Fruit fly (Drosophila melanogaster): ENCODE measurements around the gene CG14088.

Gene CG14088

dm6 chr3L:19263480-19264140 lies 6.8 kb downstream of the CG14088 start, which contains the start of the genes CG42374 and Mettl5:
Gene CG42374, plus strand, starts transcription at chr3L:19263766.
Gene Mettl5, plus strand, starts transcription at chr3L:19263766.
- TF ChIP-seq pan (optimal IDR thresholded peaks at IDR 0.05) (no peak), fru (GFP tag; optimal IDR thresholded peaks at IDR 0.05) (peak; percentile 24), OdsH (GFP tag; optimal IDR thresholded peaks at IDR 0.05) (peak; percentile 31), HLH106 (tag; optimal IDR thresholded peaks at IDR 0.05) (peak; percentile 15), sage (GFP tag; optimal IDR thresholded peaks at IDR 0.05) (peak; percentile 17)

DNA sequence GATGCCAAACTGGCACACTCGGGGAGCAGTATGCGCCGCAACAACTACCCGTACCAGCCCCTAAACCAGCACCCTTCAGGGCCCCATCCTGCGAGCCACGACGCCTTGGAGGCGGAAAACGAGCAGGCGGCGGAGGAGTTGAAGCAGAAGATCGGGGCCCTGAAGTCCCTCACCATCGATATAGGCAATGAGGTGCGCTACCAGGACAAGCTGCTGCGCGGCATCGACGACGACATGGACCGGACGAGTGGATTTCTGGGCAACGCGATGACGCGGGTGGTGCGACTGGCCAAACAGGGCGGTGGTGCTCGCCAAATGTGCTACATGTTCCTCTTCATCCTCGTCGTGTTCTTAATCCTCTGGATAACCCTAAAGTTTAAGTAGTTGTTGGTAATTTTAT lies 8.7 kb downstream of the CG14088 start:
- no peak for TF ChIP-seq usp (GFP tag; optimal IDR thresholded peaks at IDR 0.05)
- TF ChIP-seq dmrt93B (GFP tag; optimal IDR thresholded peaks at IDR 0.05) = no peak
- TF ChIP-seq Jra (GFP tag; optimal IDR thresholded peaks at IDR 0.05) = no peak
- no peak for TF ChIP-seq Mio (GFP tag; optimal IDR thresholded peaks at IDR 0.05)
- TF ChIP-seq rgr (GFP tag; optimal IDR thresholded peaks at IDR 0.05) = no peak
- no peak for TF ChIP-seq dl (GFP tag; optimal IDR thresholded peaks at IDR 0.05; ENCODE audit: insufficient read depth in 1 of 2, partially characterized antibody in 2 of 2)
- TF ChIP-seq N (GFP tag; optimal IDR thresholded peaks at IDR 0.05) = no peak
- TF ChIP-seq h (GFP tag; optimal IDR thresholded peaks at IDR 0.05) = no peak
- TF ChIP-seq Abd-B (GFP tag; optimal IDR thresholded peaks at IDR 0.05) = no peak
- TF ChIP-seq CG9705 (GFP tag; optimal IDR thresholded peaks at IDR 0.05) = no peak
- TF ChIP-seq sv (GFP tag; optimal IDR thresholded peaks at IDR 0.05) = no peak
- no peak for TF ChIP-seq woc (GFP tag; optimal IDR thresholded peaks at IDR 0.05)
- TF ChIP-seq HLH106 (tag; optimal IDR thresholded peaks at IDR 0.05) = no peak

dm6 chr3L:19261213-19261612 lies 9.2 kb downstream of the CG14088 start, which contains the start of gene Bet1:
Gene Bet1, plus strand, starts transcription at chr3L:19261394.
- no peak for TF ChIP-seq dl (GFP tag; optimal IDR thresholded peaks at IDR 0.05; ENCODE audit: insufficient read depth in 1 of 2, partially characterized antibody in 2 of 2)
- no peak for TF ChIP-seq lola (GFP tag; optimal IDR thresholded peaks at IDR 0.05)
- TF ChIP-seq OdsH (GFP tag; optimal IDR thresholded peaks at IDR 0.05) = no peak
- no peak for TF ChIP-seq tai (GFP tag; optimal IDR thresholded peaks at IDR 0.05)
- TF ChIP-seq Myc (optimal IDR thresholded peaks at IDR 0.05) = peak; percentile 40
- TF ChIP-seq Sp1 (GFP tag; optimal IDR thresholded peaks at IDR 0.05) = no peak
- TF ChIP-seq Hr78 (GFP tag; optimal IDR thresholded peaks at IDR 0.05) = no peak
- peak; percentile 20 for TF ChIP-seq woc (GFP tag; optimal IDR thresholded peaks at IDR 0.05)
- no peak for TF ChIP-seq foxo (GFP tag; optimal IDR thresholded peaks at IDR 0.05)
- no peak for TF ChIP-seq sage (GFP tag; optimal IDR thresholded peaks at IDR 0.05)
- no peak for TF ChIP-seq Hr83 (GFP tag; optimal IDR thresholded peaks at IDR 0.05; ENCODE audit: poor library complexity, severe bottlenecking)
- no peak for TF ChIP-seq Jra (GFP tag; optimal IDR thresholded peaks at IDR 0.05)
- no peak for TF ChIP-seq br (GFP tag; optimal IDR thresholded peaks at IDR 0.05)
- no peak for TF ChIP-seq fru (GFP tag; optimal IDR thresholded peaks at IDR 0.05)
- TF ChIP-seq dsf (GFP tag; optimal IDR thresholded peaks at IDR 0.05; ENCODE audit: borderline replicate concordance) = no peak
- TF ChIP-seq N (GFP tag; optimal IDR thresholded peaks at IDR 0.05) = no peak
- no peak for TF ChIP-seq Dif (GFP tag; optimal IDR thresholded peaks at IDR 0.05; ENCODE audit: partially characterized antibody)
- peak; percentile 22 for TF ChIP-seq HLH106 (tag; optimal IDR thresholded peaks at IDR 0.05)
- no peak for TF ChIP-seq CG32264 (GFP tag; optimal IDR thresholded peaks at IDR 0.05)

- TF ChIP-seq lola (GFP tag; optimal IDR thresholded peaks at IDR 0.05) (no peak), Vsx2 (GFP tag; optimal IDR thresholded peaks at IDR 0.05; ENCODE audit: partially characterized antibody) (no peak), woc (GFP tag; optimal IDR thresholded peaks at IDR 0.05) (peak; percentile 61), Hnf4 (GFP tag; optimal IDR thresholded peaks at IDR 0.05) (peak; percentile 35), dl (GFP tag; optimal IDR thresholded peaks at IDR 0.05; ENCODE audit: insufficient read depth in 1 of 2, partially characterized antibody in 2 of 2) (no peak), h (GFP tag; optimal IDR thresholded peaks at IDR 0.05) (peak; percentile 11), rgr (GFP tag; optimal IDR thresholded peaks at IDR 0.05) (peak; percentile 29), Rel (GFP tag; optimal IDR thresholded peaks at IDR 0.05) (no peak), Rel (tag; optimal IDR thresholded peaks at IDR 0.05) (peak; percentile 19), CG9705 (GFP tag; optimal IDR thresholded peaks at IDR 0.05) (no peak), Jra (GFP tag; optimal IDR thresholded peaks at IDR 0.05) (no peak), HLH106 (tag; optimal IDR thresholded peaks at IDR 0.05) (peak; percentile 18), fru (GFP tag; optimal IDR thresholded peaks at IDR 0.05) (peak; percentile 68), dmrt93B (GFP tag; optimal IDR thresholded peaks at IDR 0.05) (no peak), psq (GFP tag; optimal IDR thresholded peaks at IDR 0.05) (no peak), N (GFP tag; optimal IDR thresholded peaks at IDR 0.05) (no peak), jim (GFP tag; optimal IDR thresholded peaks at IDR 0.05) (no peak)
These were observed 10.1 kb downstream of the CG14088 start, which contains the start of gene nes for dm6 chr3L:19260278-19260803. Gene nes, minus strand, starts transcription at chr3L:19260679.
